Worm (Caenorhabditis elegans): ENCODE measurements around the gene T07A9.14.

The T07A9.14 gene

DNA sequence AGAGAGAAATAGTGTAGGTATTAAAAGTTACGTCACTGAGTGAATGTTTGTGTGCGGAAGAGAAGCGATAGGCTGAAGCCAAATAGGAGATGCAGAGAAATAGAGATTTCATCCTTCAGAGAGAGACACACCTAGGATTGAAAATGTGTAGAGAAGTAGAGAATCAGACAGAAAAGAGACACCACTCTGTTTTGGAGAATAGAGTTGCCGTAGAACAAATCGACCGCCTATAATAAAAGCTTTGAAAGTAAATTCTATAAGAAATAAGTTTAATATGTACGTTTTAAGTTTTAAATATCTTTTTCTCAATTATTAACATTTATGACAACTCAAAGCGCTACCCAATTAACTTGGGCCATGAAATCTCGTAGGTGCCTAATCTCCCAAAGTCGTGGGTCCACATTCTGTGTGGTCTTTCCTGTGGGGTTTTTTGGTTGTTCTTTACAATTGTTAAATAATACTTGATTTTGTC lies 24.0 kb downstream of the T07A9.14 start, which contains the start of gene T07A9.12 (continued):
- TF ChIP-seq tlp-1 (tag; optimal IDR thresholded peaks at IDR 0.05) (no peak), dsc-1 (tag; optimal IDR thresholded peaks at IDR 0.05) (peak; percentile 54), nhr-85 (tag) (peak; percentile 78), unc-98 (GFP tag; IDR thresholded peaks at IDR 0.05) (peak; percentile 71), C34B4.2 (tag; optimal IDR thresholded peaks at IDR 0.05) (no peak)

DNA sequence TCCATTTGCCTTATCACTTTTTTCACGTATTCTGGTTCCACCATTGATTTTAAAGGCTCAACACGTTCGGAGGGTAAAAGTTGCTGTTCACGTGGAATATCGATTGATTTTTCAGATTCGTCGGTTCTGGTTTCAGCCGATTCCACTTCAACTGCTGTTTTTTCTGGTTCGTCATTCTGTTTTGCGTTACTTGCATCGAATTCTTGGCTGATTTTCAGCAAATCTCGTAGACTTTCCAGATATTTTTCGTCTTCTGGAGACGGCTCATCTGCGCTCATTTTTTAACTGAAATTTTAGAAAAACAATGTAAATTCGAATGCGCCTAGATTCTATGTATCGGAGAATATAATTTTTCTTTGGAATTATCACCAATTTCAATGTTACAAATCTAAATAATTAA lies 33.2 kb downstream of the T07A9.14 start, which contains the start of gene eri-1:
TSS of gene eri-1 (minus strand) at position 285 of the 400 bp plus-strand sequence.
- TF ChIP-seq hlh-17 (GFP tag; optimal IDR thresholded peaks at IDR 0.05; ENCODE audit: borderline replicate concordance) (no peak), sptf-1 (tag; optimal IDR thresholded peaks at IDR 0.05) (no peak), ets-5 (GFP tag; IDR thresholded peaks at IDR 0.05) (no peak), aha-1 (tag; optimal IDR thresholded peaks at IDR 0.05) (no peak), lin-39 (tag; optimal IDR thresholded peaks at IDR 0.05) (no peak), efl-1 (optimal IDR thresholded peaks at IDR 0.05) (no peak), efl-1 (GFP tag; optimal IDR thresholded peaks at IDR 0.05 in 1 of 2) (no peak), fkh-4 (tag; optimal IDR thresholded peaks at IDR 0.05; ENCODE audit: borderline replicate concordance) (no peak), lsy-2 (tag; optimal IDR thresholded peaks at IDR 0.05) (no peak), lin-15B (tag; optimal IDR thresholded peaks at IDR 0.05) (no peak), unc-98 (GFP tag; IDR thresholded peaks at IDR 0.05) (no peak), mdl-1 (tag; optimal IDR thresholded peaks at IDR 0.05) (no peak), elt-3 (tag; optimal IDR thresholded peaks at IDR 0.05) (no peak), nhr-85 (tag) (no peak), lin-35 (GFP tag; optimal IDR thresholded peaks at IDR 0.05) (no peak)

DNA sequence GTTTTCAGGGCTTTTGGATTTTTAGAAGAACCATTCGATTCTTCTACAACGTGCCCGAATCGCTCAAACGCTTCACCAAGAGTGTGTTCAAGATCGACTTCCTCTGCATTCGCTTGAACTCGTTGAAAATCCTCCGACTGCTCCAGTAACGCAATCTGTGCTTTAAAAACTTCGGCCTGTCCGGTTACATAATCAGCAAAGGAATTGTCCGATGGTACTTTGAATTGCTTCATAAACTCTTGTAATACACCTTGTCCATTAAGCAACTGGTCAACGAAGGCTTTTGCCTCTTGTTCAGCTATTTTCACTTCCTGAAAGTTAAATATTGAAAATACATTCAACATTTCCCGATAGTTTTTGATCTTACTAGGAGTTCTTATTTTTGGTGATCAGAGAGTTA lies 34.2 kb downstream of the T07A9.14 start:
- TF ChIP-seq aha-1 (tag; optimal IDR thresholded peaks at IDR 0.05) (no peak), efl-1 (optimal IDR thresholded peaks at IDR 0.05) (no peak), efl-1 (GFP tag; optimal IDR thresholded peaks at IDR 0.05 in 1 of 2) (peak in 1 of 2 experiments; percentile 86), nhr-84 (tag; optimal IDR thresholded peaks at IDR 0.05) (no peak)

- no peak for TF ChIP-seq nhr-71 (tag; optimal IDR thresholded peaks at IDR 0.05)
Observed at ce11 chrIV:422112-422511, 35.6 kb downstream of the T07A9.14 start.

DNA sequence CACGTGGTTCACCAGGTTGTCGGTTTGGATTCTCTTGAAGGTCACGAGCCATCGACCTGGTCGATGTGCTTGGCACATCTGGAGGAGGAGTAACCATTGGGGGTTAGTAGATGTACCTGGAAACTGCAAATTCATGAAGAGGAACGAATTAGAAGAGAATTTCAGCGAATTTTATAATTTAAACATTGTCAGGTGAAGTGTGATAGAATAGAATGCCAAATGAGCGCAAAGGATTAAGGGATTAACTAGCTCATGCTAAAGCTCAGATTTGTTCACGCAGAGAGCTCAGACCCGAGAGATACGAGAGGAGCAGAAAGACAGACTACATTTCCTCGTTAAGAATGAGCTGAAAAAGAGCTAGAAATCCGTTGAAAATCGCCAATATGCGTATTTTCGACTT lies 38.6 kb downstream of the T07A9.14 start, which contains the start of gene daf-18:
TSS of gene daf-18 (minus strand) at position 126 of the 400 bp plus-strand sequence.
- TF ChIP-seq sup-37 (GFP tag; optimal IDR thresholded peaks at IDR 0.05) (no peak), vab-15 (tag; optimal IDR thresholded peaks at IDR 0.05) (no peak), unc-62 (GFP tag; optimal IDR thresholded peaks at IDR 0.05) (no peak), dsc-1 (tag; optimal IDR thresholded peaks at IDR 0.05) (peak; percentile 55), ztf-4 (tag; optimal IDR thresholded peaks at IDR 0.05) (no peak), lin-39 (tag; optimal IDR thresholded peaks at IDR 0.05) (no peak), lir-3 (tag; optimal IDR thresholded peaks at IDR 0.05; ENCODE audit: poor library complexity) (no peak), fkh-8 (tag; optimal IDR thresholded peaks at IDR 0.05) (peak; percentile 64)

DNA sequence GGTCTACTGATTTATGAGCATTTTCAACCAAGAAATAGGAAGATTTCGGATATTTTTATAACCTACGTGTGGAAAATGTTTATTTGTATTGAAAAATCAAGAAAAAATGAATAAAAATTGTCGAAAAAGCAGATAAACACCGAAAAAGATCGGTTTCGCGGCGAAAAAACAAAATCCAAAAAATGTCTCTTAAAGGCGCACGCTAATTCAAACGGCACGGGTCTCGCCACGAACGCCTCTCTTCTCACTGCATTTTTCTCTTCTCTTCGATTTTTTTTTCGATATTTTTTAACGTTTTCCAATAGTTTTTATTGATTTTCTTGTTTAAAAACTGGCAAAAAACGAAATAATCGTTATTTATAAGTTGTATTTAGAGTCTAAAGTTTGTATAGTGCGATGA lies 39.0 kb downstream of the T07A9.14 start:
- TF ChIP-seq lsy-2 (tag; optimal IDR thresholded peaks at IDR 0.05) (peak; percentile 51 to 82), C16A3.4 (tag; optimal IDR thresholded peaks at IDR 0.05) (peak; percentile 53), dpl-1 (GFP tag; optimal IDR thresholded peaks at IDR 0.05) (peak; percentile 49 to 76 (median 64)), isw-1 (GFP tag; IDR thresholded peaks at IDR 0.05) (0 out of 2 replicates have a peak, but pooled peaks have one; percentile 5), snu-23 (GFP tag; optimal IDR thresholded peaks at IDR 0.05) (peak; percentile 40), nhr-76 (tag; optimal IDR thresholded peaks at IDR 0.05) (no peak), F16B12.6 (tag; optimal IDR thresholded peaks at IDR 0.05) (no peak), tbx-2 (tag; optimal IDR thresholded peaks at IDR 0.05) (peak; percentile 11), snpc-4 (tag; optimal IDR thresholded peaks at IDR 0.05) (peak; percentile 1), pax-3 (tag; optimal IDR thresholded peaks at IDR 0.05) (no peak), efl-3 (GFP tag; optimal IDR thresholded peaks at IDR 0.05) (no peak), zag-1 (tag; optimal IDR thresholded peaks at IDR 0.05) (no peak), egl-27 (tag; optimal IDR thresholded peaks at IDR 0.05) (no peak), elt-2 (tag; optimal IDR thresholded peaks at IDR 0.05) (no peak), lin-39 (tag; optimal IDR thresholded peaks at IDR 0.05) (no peak), ama-1 (optimal IDR thresholded peaks at IDR 0.05) (no peak), C04F5.9 (tag; optimal IDR thresholded peaks at IDR 0.05) (no peak), mef-2 (tag; optimal IDR thresholded peaks at IDR 0.05) (no peak), unc-62 (GFP tag; optimal IDR thresholded peaks at IDR 0.05) (no peak), ceh-88 (GFP tag; IDR thresholded peaks at IDR 0.05) (no peak), sptf-1 (tag; optimal IDR thresholded peaks at IDR 0.05) (no peak), hpl-2 (GFP tag; optimal IDR thresholded peaks at IDR 0.05) (no peak)

Measured in whole organism, L1 larva.